Worm (Caenorhabditis elegans): ENCODE measurements around the gene Y32G9B.1.

The Y32G9B.1 gene

ce11 chrV:1868596-1869263, 38.9 kb upstream of the Y32G9B.1 start, which contains the start of gene knl-3:
Gene knl-3, plus strand, starts transcription at chrV:1869213.
- TF ChIP-seq ztf-11 (tag; optimal IDR thresholded peaks at IDR 0.05) (peak; percentile 49), tbx-8 (GFP tag; optimal IDR thresholded peaks at IDR 0.05) (peak; percentile 52), hlh-1 (tag; optimal IDR thresholded peaks at IDR 0.05) (peak; percentile 12), M03D4.4 (tag; optimal IDR thresholded peaks at IDR 0.05) (peak; percentile 80), drap-1 (GFP tag; optimal IDR thresholded peaks at IDR 0.05) (peak; percentile 60), mep-1 (tag; optimal IDR thresholded peaks at IDR 0.05) (peak; percentile 89), ces-1 (GFP tag; optimal IDR thresholded peaks at IDR 0.05) (peak; percentile 68), unc-120 (tag; optimal IDR thresholded peaks at IDR 0.05; ENCODE audit: poor library complexity, severe bottlenecking) (peak; percentile 59), zip-8 (tag; optimal IDR thresholded peaks at IDR 0.05) (no peak), sptf-1 (tag; optimal IDR thresholded peaks at IDR 0.05) (peak; percentile 92), nhr-2 (tag; optimal IDR thresholded peaks at IDR 0.05) (no peak), elt-3 (tag; optimal IDR thresholded peaks at IDR 0.05) (no peak), ceh-83 (GFP tag; optimal IDR thresholded peaks at IDR 0.05) (peak; percentile 72), ceh-43 (GFP tag; optimal IDR thresholded peaks at IDR 0.05) (peak; percentile 54), pha-4 (tag; optimal IDR thresholded peaks at IDR 0.05) (peak; percentile 89), blmp-1 (tag; optimal IDR thresholded peaks at IDR 0.05) (peak; percentile 20), ham-2 (GFP tag; optimal IDR thresholded peaks at IDR 0.05) (peak; percentile 23), lin-32 (GFP tag; optimal IDR thresholded peaks at IDR 0.05) (no peak), unc-39 (tag; optimal IDR thresholded peaks at IDR 0.05) (no peak), nhr-237 (tag; optimal IDR thresholded peaks at IDR 0.05) (peak; percentile 83), cnd-1 (tag; optimal IDR thresholded peaks at IDR 0.05) (peak; percentile 77), nhr-28 (tag; optimal IDR thresholded peaks at IDR 0.05) (no peak), elt-1 (tag; optimal IDR thresholded peaks at IDR 0.05; ENCODE audit: borderline replicate concordance, insufficient read depth) (no peak), bed-3 (GFP tag; optimal IDR thresholded peaks at IDR 0.05) (peak; percentile 54), unc-62 (GFP tag; optimal IDR thresholded peaks at IDR 0.05) (peak; percentile 28), snpc-4 (tag; optimal IDR thresholded peaks at IDR 0.05) (no peak), ceh-39 (tag; optimal IDR thresholded peaks at IDR 0.05) (peak; percentile 66), mab-5 (tag; optimal IDR thresholded peaks at IDR 0.05) (no peak), nhr-76 (tag; optimal IDR thresholded peaks at IDR 0.05) (no peak), flh-1 (GFP tag; optimal IDR thresholded peaks at IDR 0.05) (no peak), sem-2 (GFP tag; optimal IDR thresholded peaks at IDR 0.05) (no peak), lin-13 (tag; optimal IDR thresholded peaks at IDR 0.05) (peak; percentile 97), mls-2 (tag; optimal IDR thresholded peaks at IDR 0.05) (peak; percentile 85), lsy-2 (tag; optimal IDR thresholded peaks at IDR 0.05) (peak; percentile 81), nhr-12 (tag; optimal IDR thresholded peaks at IDR 0.05) (no peak)

- TF ChIP-seq drap-1 (GFP tag; optimal IDR thresholded peaks at IDR 0.05) (no peak), unc-120 (tag; optimal IDR thresholded peaks at IDR 0.05; ENCODE audit: poor library complexity, severe bottlenecking) (no peak), tbx-8 (GFP tag; optimal IDR thresholded peaks at IDR 0.05) (no peak), ceh-43 (GFP tag; optimal IDR thresholded peaks at IDR 0.05) (no peak), elt-3 (tag; optimal IDR thresholded peaks at IDR 0.05) (no peak), lsy-2 (tag; optimal IDR thresholded peaks at IDR 0.05) (no peak), mls-2 (tag; optimal IDR thresholded peaks at IDR 0.05) (no peak), ceh-83 (GFP tag; optimal IDR thresholded peaks at IDR 0.05) (no peak), sem-2 (GFP tag; optimal IDR thresholded peaks at IDR 0.05) (no peak), nhr-237 (tag; optimal IDR thresholded peaks at IDR 0.05) (no peak), cnd-1 (tag; optimal IDR thresholded peaks at IDR 0.05) (no peak), ces-1 (GFP tag; optimal IDR thresholded peaks at IDR 0.05) (no peak), pha-4 (tag; optimal IDR thresholded peaks at IDR 0.05) (no peak), sptf-1 (tag; optimal IDR thresholded peaks at IDR 0.05) (no peak), bed-3 (GFP tag; optimal IDR thresholded peaks at IDR 0.05) (no peak), M03D4.4 (tag; optimal IDR thresholded peaks at IDR 0.05) (no peak), elt-1 (tag; optimal IDR thresholded peaks at IDR 0.05; ENCODE audit: borderline replicate concordance, insufficient read depth) (no peak)
Observed at ce11 chrV:1868025-1868424, 38.2 kb upstream of the Y32G9B.1 start.

ce11 chrV:1864997-1865396, 35.1 kb upstream of the Y32G9B.1 start:
- TF ChIP-seq snpc-4 (tag; optimal IDR thresholded peaks at IDR 0.05), result no peak
- no peak for TF ChIP-seq unc-120 (tag; optimal IDR thresholded peaks at IDR 0.05; ENCODE audit: poor library complexity, severe bottlenecking)
- TF ChIP-seq drap-1 (GFP tag; optimal IDR thresholded peaks at IDR 0.05), result no peak
- TF ChIP-seq nhr-28 (tag; optimal IDR thresholded peaks at IDR 0.05), result no peak
- TF ChIP-seq flh-1 (GFP tag; optimal IDR thresholded peaks at IDR 0.05), result no peak
- no peak for TF ChIP-seq nhr-12 (tag; optimal IDR thresholded peaks at IDR 0.05)
- TF ChIP-seq ham-2 (GFP tag; optimal IDR thresholded peaks at IDR 0.05), result no peak
- no peak for TF ChIP-seq unc-62 (GFP tag; optimal IDR thresholded peaks at IDR 0.05)
- no peak for TF ChIP-seq ceh-39 (tag; optimal IDR thresholded peaks at IDR 0.05)
- no peak for TF ChIP-seq ceh-43 (GFP tag; optimal IDR thresholded peaks at IDR 0.05)
- TF ChIP-seq ces-1 (GFP tag; optimal IDR thresholded peaks at IDR 0.05), result no peak
- no peak for TF ChIP-seq lsy-2 (tag; optimal IDR thresholded peaks at IDR 0.05)
- no peak for TF ChIP-seq mls-2 (tag; optimal IDR thresholded peaks at IDR 0.05)
- TF ChIP-seq M03D4.4 (tag; optimal IDR thresholded peaks at IDR 0.05), result no peak
- TF ChIP-seq blmp-1 (tag; optimal IDR thresholded peaks at IDR 0.05), result no peak
- TF ChIP-seq bed-3 (GFP tag; optimal IDR thresholded peaks at IDR 0.05), result no peak
- no peak for TF ChIP-seq zip-8 (tag; optimal IDR thresholded peaks at IDR 0.05)

Measured in whole organism, mixed stage, embryonic.